Worm (Caenorhabditis elegans): ENCODE data around the gene wrt-9.

Gene wrt-9

DNA sequence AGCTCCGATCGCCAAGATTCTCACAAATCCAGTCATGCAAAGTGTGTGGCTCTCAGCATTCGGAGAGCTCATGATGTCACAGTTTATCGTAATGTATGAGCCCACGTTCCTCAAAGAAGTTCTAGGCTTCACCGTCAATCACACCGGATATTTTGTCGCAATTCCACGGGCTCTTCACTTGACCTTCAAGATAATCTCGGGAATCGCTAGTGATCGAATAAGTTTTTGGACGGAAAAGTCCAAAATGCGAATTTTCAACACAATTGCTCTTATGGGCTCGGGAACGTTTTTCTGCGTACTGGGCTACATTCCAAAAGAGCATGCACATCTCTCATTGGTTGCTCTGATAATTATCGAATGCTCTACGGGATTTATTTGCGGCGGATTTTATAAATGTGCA, 46.6 kb downstream of the wrt-9 start:
- TF ChIP-seq unc-62 (GFP tag; optimal IDR thresholded peaks at IDR 0.05 in 1 of 2) (peak in 1 of 2 experiments; percentile 76), unc-62 (tag; optimal IDR thresholded peaks at IDR 0.05) (no peak), set-16 (GFP tag; IDR thresholded peaks at IDR 0.05) (no peak), mdt-29 (GFP tag; IDR thresholded peaks at IDR 0.05) (no peak), nhr-48 (tag; optimal IDR thresholded peaks at IDR 0.05) (no peak), R02D3.7 (tag; optimal IDR thresholded peaks at IDR 0.05) (no peak), hlh-30 (tag; optimal IDR thresholded peaks at IDR 0.05; ENCODE audit: insufficient read depth) (no peak), aha-1 (tag) (peak; percentile 79)

- TF ChIP-seq zag-1 (tag; optimal IDR thresholded peaks at IDR 0.05) = peak; percentile 90
- TF ChIP-seq hlh-11 (tag; optimal IDR thresholded peaks at IDR 0.05) = peak; percentile 95
- peak; percentile 100 for TF ChIP-seq hmg-1.1 (GFP tag; IDR thresholded peaks at IDR 0.05)
- TF ChIP-seq aha-1 (tag) = peak; percentile 98
- TF ChIP-seq nhr-76 (tag; optimal IDR thresholded peaks at IDR 0.05) = peak; percentile 78
- TF ChIP-seq mxl-3 (GFP tag; optimal IDR thresholded peaks at IDR 0.05) = peak; percentile 78
- peak; percentile 98 for TF ChIP-seq jun-1 (tag; optimal IDR thresholded peaks at IDR 0.05)
- peak; percentile 84; the same call in 1 of the 2 replicates for TF ChIP-seq D1046.2 (GFP tag; IDR thresholded peaks at IDR 0.05)
- TF ChIP-seq lin-1 (GFP tag; IDR thresholded peaks at IDR 0.05) = peak; percentile 62
- peak; percentile 97 for TF ChIP-seq tra-1 (GFP tag; IDR thresholded peaks at IDR 0.05)
- TF ChIP-seq dve-1 (tag; optimal IDR thresholded peaks at IDR 0.05; ENCODE audit: insufficient read depth) = peak; percentile 99
- no peak for TF ChIP-seq set-16 (GFP tag; IDR thresholded peaks at IDR 0.05)
- TF ChIP-seq pqm-1 (tag; optimal IDR thresholded peaks at IDR 0.05) = peak; percentile 40
- peak; percentile 99 for TF ChIP-seq php-3 (GFP tag; IDR thresholded peaks at IDR 0.05)
- peak; percentile 93 for TF ChIP-seq nhr-28 (tag; optimal IDR thresholded peaks at IDR 0.05)
- peak; percentile 95 for TF ChIP-seq nhr-48 (tag; optimal IDR thresholded peaks at IDR 0.05)
- peak; percentile 96 for TF ChIP-seq vab-7 (GFP tag; IDR thresholded peaks at IDR 0.05)
- peak; percentile 90 for TF ChIP-seq nhr-41 (GFP tag; IDR thresholded peaks at IDR 0.05)
- TF ChIP-seq lin-39 (tag; optimal IDR thresholded peaks at IDR 0.05) = no peak
- TF ChIP-seq lim-7 (GFP tag; IDR thresholded peaks at IDR 0.05) = peak; percentile 75
- peak; percentile 97 for TF ChIP-seq ceh-20 (GFP tag; IDR thresholded peaks at IDR 0.05)
- TF ChIP-seq zfp-2 (tag; optimal IDR thresholded peaks at IDR 0.05) = peak; percentile 86
- TF ChIP-seq daf-19 (GFP tag; conservative IDR thresholded peaks at IDR 0.05) = no peak
- TF ChIP-seq Y105C5A.15 (GFP tag; IDR thresholded peaks at IDR 0.05) = 0 out of 2 replicates have a peak, but pooled peaks have one; percentile 64
- TF ChIP-seq daf-8 (GFP tag; IDR thresholded peaks at IDR 0.05) = no peak
- TF ChIP-seq madf-5 (GFP tag; IDR thresholded peaks at IDR 0.05) = peak; percentile 76 to 89
- peak; percentile 95 for TF ChIP-seq dmd-6 (GFP tag; IDR thresholded peaks at IDR 0.05)
- peak; percentile 91 for TF ChIP-seq T20F7.1 (GFP tag; optimal IDR thresholded peaks at IDR 0.05)
- TF ChIP-seq egl-43 (GFP tag; IDR thresholded peaks at IDR 0.05) = peak; percentile 98
- peak; percentile 28 for TF ChIP-seq attf-4 (tag; optimal IDR thresholded peaks at IDR 0.05)
- TF ChIP-seq spr-1 (tag; optimal IDR thresholded peaks at IDR 0.05) = peak; percentile 96
- TF ChIP-seq fkh-10 (GFP tag; optimal IDR thresholded peaks at IDR 0.05) = peak; percentile 95
- peak; percentile 97 for TF ChIP-seq lin-13 (GFP tag; optimal IDR thresholded peaks at IDR 0.05)
- TF ChIP-seq dmd-9 (GFP tag; IDR thresholded peaks at IDR 0.05) = peak; percentile 79
- peak; percentile 25 for TF ChIP-seq lin-15B (tag; optimal IDR thresholded peaks at IDR 0.05)
- peak; percentile 91 to 98 for TF ChIP-seq daf-16 (GFP tag; optimal IDR thresholded peaks at IDR 0.05)
- TF ChIP-seq daf-16 (tag; optimal IDR thresholded peaks at IDR 0.05) = peak; percentile 95
- TF ChIP-seq cey-2 (tag; optimal IDR thresholded peaks at IDR 0.05; ENCODE audit: borderline replicate concordance, insufficient read depth) = no peak
- TF ChIP-seq fos-1 (tag; optimal IDR thresholded peaks at IDR 0.05) = peak; percentile 94
- TF ChIP-seq egl-27 (tag; optimal IDR thresholded peaks at IDR 0.05) = peak; percentile 56
- no peak for TF ChIP-seq R02D3.7 (tag; optimal IDR thresholded peaks at IDR 0.05)
- peak; percentile 95 for TF ChIP-seq zip-2 (tag; optimal IDR thresholded peaks at IDR 0.05)
- no peak for TF ChIP-seq skn-1 (tag; optimal IDR thresholded peaks at IDR 0.05)
- TF ChIP-seq ceh-62 (tag; optimal IDR thresholded peaks at IDR 0.05) = no peak
- TF ChIP-seq zfp-3 (GFP tag; conservative IDR thresholded peaks at IDR 0.05) = peak; percentile 96
- TF ChIP-seq madf-9 (GFP tag; conservative IDR thresholded peaks at IDR 0.05) = peak; percentile 97
These were observed 50.6 kb downstream of the wrt-9 start for ce11 chrX:1627013-1627412.
